Worm (Caenorhabditis elegans): ENCODE data around the gene lgc-41.

lgc-41 gene

ce11 chrX:10499590-10499989, 45.5 kb downstream of the lgc-41 start, which contains the start of gene vab-3 (continued):
- TF ChIP-seq nhr-42 (GFP tag; IDR thresholded peaks at IDR 0.05) (no peak), hif-1 (tag; optimal IDR thresholded peaks at IDR 0.05) (no peak)

- TF ChIP-seq zip-2 (tag; optimal IDR thresholded peaks at IDR 0.05): no peak
- no peak for TF ChIP-seq T20F7.1 (GFP tag; optimal IDR thresholded peaks at IDR 0.05)
- TF ChIP-seq fos-1 (tag; optimal IDR thresholded peaks at IDR 0.05): no peak
- TF ChIP-seq nhr-76 (tag; optimal IDR thresholded peaks at IDR 0.05): no peak
- TF ChIP-seq aly-2 (tag; optimal IDR thresholded peaks at IDR 0.05): no peak
These were observed 49.3 kb downstream of the lgc-41 start for ce11 chrX:10503393-10503792.

ce11 chrX:10505193-10505592, 51.1 kb downstream of the lgc-41 start:
- TF ChIP-seq jun-1 (tag; optimal IDR thresholded peaks at IDR 0.05): no peak
- TF ChIP-seq dmd-8 (GFP tag; IDR thresholded peaks at IDR 0.05): no peak
- TF ChIP-seq ces-1 (GFP tag; optimal IDR thresholded peaks at IDR 0.05): no peak

ce11 chrX:10507971-10508370, 53.9 kb downstream of the lgc-41 start:
- TF ChIP-seq arid-1 (GFP tag; conservative IDR thresholded peaks at IDR 0.05) (no peak), nhr-102 (tag; optimal IDR thresholded peaks at IDR 0.05) (no peak), daf-19 (GFP tag; conservative IDR thresholded peaks at IDR 0.05) (no peak), zfp-3 (GFP tag; conservative IDR thresholded peaks at IDR 0.05) (no peak), Y75B8A.6 (GFP tag; IDR thresholded peaks at IDR 0.05) (no peak), unc-62 (GFP tag; optimal IDR thresholded peaks at IDR 0.05 in 1 of 2) (peak in 1 of 2 experiments; percentile 70), unc-62 (tag; optimal IDR thresholded peaks at IDR 0.05) (no peak), R02D3.7 (tag; optimal IDR thresholded peaks at IDR 0.05) (no peak), F37D6.2 (tag; optimal IDR thresholded peaks at IDR 0.05) (no peak)
